Fruit fly (Drosophila melanogaster) whole organism, embryonic: ENCODE data around the gene CG33181.

ENCODE experiments used
- ATbp ChIP-seq: fragments of 200-800 bp; sonication (Bioruptor generic); optimal IDR thresholded peaks from 2 replicates; lab custom pipeline; 2017; ENCODE audit warnings: missing biosample characterization, mild to moderate bottlenecking, missing genetic modification characterization, missing genetic modification reagents
- Ada2b ChIP-seq: fragments of 200-800 bp; sonication (Bioruptor generic); IDR thresholded peaks from 2 replicates; pipeline ENCODE4 v1.3.6; 2022; ENCODE audit warnings: missing biosample characterization, missing genetic modification characterization
- Asciz ChIP-seq: fragments of 200-800 bp; sonication (Bioruptor generic); optimal IDR thresholded peaks from 2 replicates; lab custom pipeline; 2017; ENCODE audit warnings: missing biosample characterization, mild to moderate bottlenecking, missing genetic modification characterization, missing genetic modification reagents
- CG10209 ChIP-seq: fragments of 200-800 bp; sonication (Bioruptor generic); optimal IDR thresholded peaks from 3 replicates; lab custom pipeline; 2017; ENCODE audit warnings: missing biosample characterization, mild to moderate bottlenecking, missing genetic modification characterization, missing genetic modification reagents
- CG10274 ChIP-seq: fragments of 200-800 bp; sonication (Bioruptor generic); optimal IDR thresholded peaks from 3 replicates; lab custom pipeline; 2017; ENCODE audit warnings: missing biosample characterization, mild to moderate bottlenecking, missing genetic modification characterization
- CG12391 ChIP-seq: fragments of 200-800 bp; sonication (Bioruptor generic); optimal IDR thresholded peaks from 3 replicates; lab custom pipeline; 2018; ENCODE audit warnings: missing biosample characterization, mild to moderate bottlenecking, missing genetic modification characterization, moderate library complexity
- CG14014 ChIP-seq: fragments of 200-800 bp; sonication (Bioruptor generic); IDR thresholded peaks from 2 replicates; pipeline ENCODE4 v1.3.6; 2022; ENCODE audit warnings: missing biosample characterization, missing genetic modification characterization
- CG14965 ChIP-seq: fragments of 200-800 bp; sonication (Bioruptor generic); optimal IDR thresholded peaks from 2 replicates; lab custom pipeline; 2016; ENCODE audit warnings: missing biosample characterization, missing genetic modification characterization, borderline replicate concordance
- CG1603 ChIP-seq: fragments of 200-800 bp; sonication (Bioruptor generic); optimal IDR thresholded peaks from 2 replicates; lab custom pipeline; 2019; ENCODE audit warnings: missing biosample characterization, mild to moderate bottlenecking, missing genetic modification characterization, moderate library complexity
- CG16863 ChIP-seq: fragments of 200-800 bp; sonication (Bioruptor generic); optimal IDR thresholded peaks from 3 replicates; lab custom pipeline; 2016; ENCODE audit warnings: missing biosample characterization, missing genetic modification characterization
- CG18262 ChIP-seq: fragments of 200-800 bp; optimal IDR thresholded peaks from 3 replicates; lab custom pipeline; 2019; ENCODE audit warnings: missing biosample characterization, mild to moderate bottlenecking, missing genetic modification characterization, moderate library complexity
- CG32532 ChIP-seq: fragments of 200-800 bp; sonication (Bioruptor generic); IDR thresholded peaks from 2 replicates; pipeline ENCODE4 v1.3.6; 2022; ENCODE audit warnings: missing biosample characterization, missing genetic modification characterization
- CG32772 ChIP-seq: fragments of 200-800 bp; sonication (Bioruptor generic); IDR thresholded peaks from 2 replicates; pipeline ENCODE4 v1.3.6; 2022; ENCODE audit warnings: missing biosample characterization, missing genetic modification characterization
- CG34422 ChIP-seq: fragments of 200-800 bp; sonication (Bioruptor generic); IDR thresholded peaks from 3 replicates; pipeline ENCODE4 v1.3.6; 2022; ENCODE audit warnings: missing biosample characterization, missing genetic modification characterization
- CG3847 ChIP-seq: fragments of 200-800 bp; sonication (Bioruptor generic); IDR thresholded peaks from 2 replicates; pipeline ENCODE4 v1.3.6; 2022; ENCODE audit warnings: missing biosample characterization, missing genetic modification characterization
- CG9932 ChIP-seq: fragments of 200-800 bp; sonication (Bioruptor generic); IDR thresholded peaks from 2 replicates; pipeline ENCODE4 v1.3.6; 2022; ENCODE audit warnings: missing biosample characterization, missing genetic modification characterization
- D19B ChIP-seq: fragments of 200-800 bp; sonication (Bioruptor generic); optimal IDR thresholded peaks from 2 replicates; lab custom pipeline; 2017; ENCODE audit warnings: missing biosample characterization, mild to moderate bottlenecking, missing genetic modification characterization
- Dad ChIP-seq: fragments of 200-800 bp; sonication (Bioruptor generic); optimal IDR thresholded peaks from 3 replicates; lab custom pipeline; 2016; ENCODE audit warnings: missing biosample characterization, missing genetic modification characterization
- Ets65A ChIP-seq: fragments of 200-800 bp; sonication (Bioruptor generic); peaks from one replicate; lab custom pipeline; 2016; ENCODE audit warnings: missing biosample characterization, missing genetic modification characterization
- HLH3B ChIP-seq: fragments of 200-800 bp; sonication (Bioruptor generic); IDR thresholded peaks from 2 replicates; pipeline ENCODE4 v1.3.6; 2022; ENCODE audit warnings: missing biosample characterization, missing genetic modification characterization
- Hr3 ChIP-seq: fragments of 200-800 bp; sonication (Bioruptor generic); optimal IDR thresholded peaks from 3 replicates; lab custom pipeline; 2016; ENCODE audit warnings: missing biosample characterization, missing genetic modification characterization
- Hsf ChIP-seq: fragments of 200-800 bp; sonication (Bioruptor generic); optimal IDR thresholded peaks from 3 replicates; lab custom pipeline; 2016; ENCODE audit warnings: missing biosample characterization, missing genetic modification characterization
- MBD-R2 ChIP-seq: fragments of 200-800 bp; sonication (Bioruptor generic); IDR thresholded peaks from 2 replicates; pipeline ENCODE4 v1.3.6; 2022; ENCODE audit warnings: missing biosample characterization, missing genetic modification characterization
- Nf-YA ChIP-seq: fragments of 200-800 bp; sonication (Bioruptor generic); IDR thresholded peaks from 2 replicates; pipeline ENCODE4 v1.3.6; 2022; ENCODE audit warnings: missing biosample characterization, missing genetic modification characterization
- Optix ChIP-seq: fragments of 200-800 bp; sonication (Bioruptor generic); IDR thresholded peaks from 3 replicates; pipeline ENCODE4 v1.3.6; 2022; ENCODE audit warnings: missing biosample characterization, missing genetic modification characterization
- PHDP ChIP-seq: fragments of 200-800 bp; sonication (Bioruptor generic); optimal IDR thresholded peaks from 3 replicates; lab custom pipeline; 2018; ENCODE audit warnings: missing biosample characterization, mild to moderate bottlenecking, missing genetic modification characterization, moderate library complexity
- Ravus ChIP-seq: fragments of 200-800 bp; sonication (Bioruptor generic); IDR thresholded peaks from 2 replicates; pipeline ENCODE4 v1.3.6; 2022; ENCODE audit warnings: missing biosample characterization, missing genetic modification characterization
- ara ChIP-seq: fragments of 200-800 bp; sonication (Bioruptor generic); IDR thresholded peaks from 2 replicates; pipeline ENCODE4 v1.3.6; 2022; ENCODE audit warnings: missing biosample characterization, missing genetic modification characterization
- ase ChIP-seq: fragments of 200-800 bp; sonication (Bioruptor generic); IDR thresholded peaks from 3 replicates; pipeline ENCODE4 v1.3.6; 2022; ENCODE audit warnings: missing biosample characterization, missing genetic modification characterization
- bbx ChIP-seq: fragments of 200-800 bp; sonication (Bioruptor generic); IDR thresholded peaks from 2 replicates; pipeline ENCODE4 v1.3.6; 2022; ENCODE audit warnings: missing biosample characterization, missing genetic modification characterization; ENCODE audit not compliant: partially characterized antibody
- bsh ChIP-seq, 2 experiments: fragments of 200-800 bp; sonication (Bioruptor generic); optimal IDR thresholded peaks; 2 replicates each; lab custom pipeline; 2017 to 2018; ENCODE audit warnings: mild to moderate bottlenecking in 2 of 2, missing biosample characterization in 2 of 2, missing genetic modification characterization in 2 of 2, moderate library complexity in 1 of 2
- chn ChIP-seq: fragments of 200-800 bp; sonication (Bioruptor generic); optimal IDR thresholded peaks from 2 replicates; lab custom pipeline; 2016; ENCODE audit warnings: missing biosample characterization, missing genetic modification characterization
- crol ChIP-seq: fragments of 200-800 bp; sonication (Bioruptor generic); IDR thresholded peaks from 2 replicates; pipeline ENCODE4 v1.3.6; 2022; ENCODE audit warnings: missing biosample characterization, missing genetic modification characterization
- dpn ChIP-seq, 2 experiments: fragments of 200-800 bp; sonication (Bioruptor generic); optimal IDR thresholded peaks; 3 replicates each; lab custom pipeline; 2016; ENCODE audit warnings: missing biosample characterization in 2 of 2, missing genetic modification characterization in 2 of 2
- eyg ChIP-seq: fragments of 200-800 bp; sonication (Bioruptor generic); optimal IDR thresholded peaks from 3 replicates; lab custom pipeline; 2016; ENCODE audit warnings: missing biosample characterization, missing genetic modification characterization
- gro ChIP-seq: fragments of 200-800 bp; sonication (Bioruptor generic); optimal IDR thresholded peaks from 2 replicates; lab custom pipeline; 2016; ENCODE audit warnings: missing biosample characterization, missing genetic modification characterization
- her ChIP-seq: fragments of 200-800 bp; sonication (Bioruptor generic); optimal IDR thresholded peaks from 2 replicates; lab custom pipeline; 2016; ENCODE audit warnings: missing biosample characterization, missing genetic modification characterization
- hkb ChIP-seq, 2 experiments: fragments of 200-800 bp in 1 of 2; fragments of >200 bp in 1 of 2; sonication (Bioruptor generic) in 1 of 2; IDR thresholded peaks in 1 of 2; optimal IDR thresholded peaks in 1 of 2; 2 replicates each; pipeline versions ENCODE4 v1.3.6 to Lab custom; 2017 to 2022; ENCODE audit warnings: missing biosample characterization in 1 of 2, missing genetic modification characterization in 1 of 2
- ind ChIP-seq: fragments of 200-800 bp; sonication (Bioruptor generic); optimal IDR thresholded peaks from 3 replicates; lab custom pipeline; 2016; ENCODE audit warnings: missing biosample characterization, missing genetic modification characterization
- lmd ChIP-seq: fragments of 200-800 bp; sonication (Bioruptor generic); IDR thresholded peaks from 2 replicates; pipeline ENCODE4 v1.3.6; 2022; ENCODE audit warnings: missing biosample characterization, missing genetic modification characterization
- lola ChIP-seq, 3 experiments: fragments of >200 bp in 2 of 3; fragments of 200-800 bp in 1 of 3; sonication (Bioruptor generic) in 1 of 3; optimal IDR thresholded peaks; 2 replicates each; lab custom pipeline; 2017 to 2019; ENCODE audit warnings: missing biosample characterization in 3 of 3, missing genetic modification characterization in 3 of 3, mild to moderate bottlenecking in 1 of 3, moderate library complexity in 1 of 3
- mam ChIP-seq: fragments of 200-800 bp; sonication (Bioruptor generic); optimal IDR thresholded peaks from 3 replicates; lab custom pipeline; 2016; ENCODE audit warnings: missing biosample characterization, missing genetic modification characterization
- org-1 ChIP-seq: fragments of 200-800 bp; sonication (Bioruptor generic); optimal IDR thresholded peaks from 2 replicates; lab custom pipeline; 2017; ENCODE audit warnings: missing biosample characterization, missing genetic modification characterization
- pho ChIP-seq: fragments of 200-800 bp; sonication (Bioruptor generic); optimal IDR thresholded peaks from 2 replicates; lab custom pipeline; 2016; ENCODE audit warnings: missing biosample characterization, missing genetic modification characterization
- pnt ChIP-seq: fragments of 200-800 bp; sonication (Bioruptor generic); optimal IDR thresholded peaks from 3 replicates; lab custom pipeline; 2016; ENCODE audit warnings: missing biosample characterization, missing genetic modification characterization
- prd ChIP-seq, 3 experiments: fragments of >200 bp in 2 of 3; fragments of 200-800 bp in 1 of 3; sonication (Bioruptor generic) in 1 of 3; optimal IDR thresholded peaks in 2 of 3; IDR thresholded peaks in 1 of 3; 2 replicates in 2 of 3; 3 replicates in 1 of 3; pipeline versions ENCODE4 v1.3.6 to Lab custom; 2017 to 2022; ENCODE audit warnings: missing biosample characterization in 1 of 3, missing genetic modification characterization in 1 of 3
- shn ChIP-seq: fragments of 200-800 bp; sonication (Bioruptor generic); optimal IDR thresholded peaks from 3 replicates; lab custom pipeline; 2016; ENCODE audit warnings: missing biosample characterization, missing genetic modification characterization
- tgo ChIP-seq: fragments of 200-800 bp; sonication (Bioruptor generic); IDR thresholded peaks from 3 replicates; pipeline ENCODE4 v1.3.6; 2022; ENCODE audit warnings: missing biosample characterization, missing genetic modification characterization
- tll ChIP-seq, 2 experiments: fragments of 200-800 bp in 1 of 2; fragments of >200 bp in 1 of 2; sonication (Bioruptor generic) in 1 of 2; optimal IDR thresholded peaks; 2 replicates each; lab custom pipeline; 2017 to 2019; ENCODE audit warnings: missing biosample characterization in 2 of 2, missing genetic modification characterization in 2 of 2, mild to moderate bottlenecking in 1 of 2, moderate library complexity in 1 of 2

The CG33181 gene

DNA sequence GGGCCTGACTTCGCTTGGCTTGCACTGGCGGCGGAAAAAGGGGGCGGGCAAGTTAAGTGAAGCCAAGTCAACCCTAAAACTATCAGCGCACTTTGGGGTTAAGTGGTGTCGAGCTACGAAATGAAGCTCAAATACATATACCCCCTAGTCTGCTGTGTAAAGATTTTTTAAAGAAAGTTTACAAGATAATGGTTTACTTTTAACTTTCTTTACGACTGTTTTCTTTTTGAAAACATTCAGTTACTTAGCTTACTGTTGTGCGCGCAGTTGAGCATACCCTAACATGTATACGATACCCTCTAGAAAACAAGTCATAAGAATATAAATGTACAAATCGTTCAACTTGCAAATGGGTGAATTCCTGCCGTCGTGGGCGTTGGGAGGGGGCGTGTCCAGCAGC is 53.6 kb downstream of the CG33181 start (continued):
- TF ChIP-seq CG18262 (tag; lab: Kevin White, UChicago) = peak; percentile 12
- TF ChIP-seq dpn (GFP tag; optimal IDR thresholded peaks at IDR 0.05; lab: Kevin White, UChicago) = peak; percentile 6 to 38
- no peak for TF ChIP-seq hkb (optimal IDR thresholded peaks at IDR 0.05; lab: Kevin White, UChicago)
- TF ChIP-seq hkb (GFP tag; IDR thresholded peaks at IDR 0.05; lab: Robert Waterston, UW) = peak; percentile 58
- no peak for TF ChIP-seq bbx (GFP tag; lab: Robert Waterston, UW)
- TF ChIP-seq CG16863 (GFP tag; lab: Kevin White, UChicago) = peak; percentile 10
- TF ChIP-seq gro = no peak
- peak; percentile 8 for TF ChIP-seq Hr3 (GFP tag; lab: Kevin White, UChicago)
- no peak for TF ChIP-seq eyg (GFP tag; lab: Kevin White, UChicago)
- TF ChIP-seq HLH3B (GFP tag; lab: Robert Waterston, UW) = peak; percentile 63
- no peak for TF ChIP-seq Dad (GFP tag; lab: Kevin White, UChicago)
- TF ChIP-seq ase (GFP tag; lab: Robert Waterston, UW) = 0 out of 3 replicates have a peak, but pooled peaks have one; percentile 42
- 0 out of 2 replicates have a peak, but pooled peaks have one; percentile 25 for TF ChIP-seq Nf-YA (GFP tag; lab: Robert Waterston, UW)
- TF ChIP-seq bsh (GFP tag; optimal IDR thresholded peaks at IDR 0.05; lab: Kevin White, UChicago) = peak in 1 of 2 experiments; percentile 48
- peak; percentile 22; the same call in 1 of the 3 replicates for TF ChIP-seq tgo
- peak; percentile 82 for TF ChIP-seq D19B (GFP tag; lab: Kevin White, UChicago)
- TF ChIP-seq tll (GFP tag; optimal IDR thresholded peaks at IDR 0.05; lab: Kevin White, UChicago) = no peak
- TF ChIP-seq CG34422 (GFP tag; lab: Robert Waterston, UW) = 0 out of 3 replicates have a peak, but pooled peaks have one; percentile 26
- peak; percentile 44; the same call in 1 of the 2 replicates for TF ChIP-seq ara (GFP tag; lab: Robert Waterston, UW)
- peak; percentile 88 for TF ChIP-seq Ets65A
- TF ChIP-seq CG10274 (GFP tag; lab: Kevin White, UChicago) = no peak
- TF ChIP-seq CG9932 = peak; percentile 33; the same call in 1 of the 2 replicates
- TF ChIP-seq CG32772 (GFP tag; lab: Robert Waterston, UW) = peak; percentile 32; the same call in 1 of the 2 replicates
- no peak for TF ChIP-seq CG14965
- TF ChIP-seq shn (GFP tag; lab: Kevin White, UChicago) = peak; percentile 1
- TF ChIP-seq MBD-R2 (GFP tag; lab: Robert Waterston, UW) = no peak
- TF ChIP-seq CG32532 (GFP tag; lab: Robert Waterston, UW) = peak; percentile 31; the same call in 1 of the 2 replicates
- peak; percentile 13 for TF ChIP-seq Hsf (GFP tag; lab: Kevin White, UChicago)
- TF ChIP-seq org-1 = peak; percentile 41
- TF ChIP-seq Ada2b (GFP tag; lab: Robert Waterston, UW) = peak; percentile 47; the same call in 1 of the 2 replicates
- peak; percentile 3 for TF ChIP-seq pho (GFP tag; lab: Kevin White, UChicago)
- peak; percentile 29 for TF ChIP-seq ind
- peak; percentile 35 for TF ChIP-seq Asciz (GFP tag; lab: Kevin White, UChicago)
- TF ChIP-seq ATbp = peak; percentile 34
- peak; percentile 27; the same call in 1 of the 2 replicates for TF ChIP-seq CG3847 (GFP tag; lab: Robert Waterston, UW)
- no peak for TF ChIP-seq crol (GFP tag; lab: Robert Waterston, UW)
- TF ChIP-seq CG1603 (tag; lab: Kevin White, UChicago) = no peak
- peak; percentile 14 for TF ChIP-seq chn
- TF ChIP-seq PHDP (tag; lab: Kevin White, UChicago) = peak; percentile 33
- no peak for TF ChIP-seq Ravus (GFP tag; lab: Robert Waterston, UW)
- no peak for TF ChIP-seq prd (optimal IDR thresholded peaks at IDR 0.05; lab: Kevin White, UChicago)
- TF ChIP-seq prd (GFP tag; IDR thresholded peaks at IDR 0.05; lab: Robert Waterston, UW) = peak; percentile 46; the same call in 2 of the 3 replicates
- TF ChIP-seq lola (GFP tag; optimal IDR thresholded peaks at IDR 0.05; lab: Kevin White, UChicago) = no peak
- TF ChIP-seq CG10209 (GFP tag; lab: Kevin White, UChicago) = peak; percentile 8
- TF ChIP-seq CG12391 = peak; percentile 33
- TF ChIP-seq mam = peak; percentile 40
- peak; percentile 46; the same call in 1 of the 2 replicates for TF ChIP-seq CG14014 (GFP tag; lab: Robert Waterston, UW)
- peak; percentile 18 for TF ChIP-seq her (GFP tag; lab: Kevin White, UChicago)
- TF ChIP-seq pnt (GFP tag; lab: Kevin White, UChicago) = peak; percentile 21
- peak; percentile 48 for TF ChIP-seq lmd (GFP tag; lab: Robert Waterston, UW)
- TF ChIP-seq Optix (GFP tag; lab: Robert Waterston, UW) = 0 out of 3 replicates have a peak, but pooled peaks have one; percentile 29
